Worm (Caenorhabditis elegans) whole organism, L4/young adult: ENCODE measurements around the gene ZK84.5.
"Not testable (repeated sequence)": the region's sequence is repeated elsewhere in the genome, so short reads cannot be mapped to it uniquely, and the experiment has no call there.

Experiments
- W03F9.2 ChIP-seq: fragments of 150-350 bp; optimal IDR thresholded peaks from 2 replicates; lab custom pipeline; 2014; ENCODE audit warnings: missing biosample characterization, missing genetic modification characterization
- dao-5 ChIP-seq: sonication (generic microtip); optimal IDR thresholded peaks from 2 replicates; lab custom pipeline; 2016; ENCODE audit warnings: missing genotype, missing genetic modification characterization, moderate library complexity, missing compliant biosample characterization
- him-1 ChIP-seq: sonication (generic microtip); optimal IDR thresholded peaks from 2 replicates; lab custom pipeline; 2016; ENCODE audit warnings: missing genotype, missing genetic modification reagents, missing genetic modification characterization, missing compliant biosample characterization

Gene ZK84.5

ce11 chrII:6024879-6025278, 8.6 kb upstream of the ZK84.5 start, which contains the start of gene R12C12.9:
Gene R12C12.9, minus strand, starts transcription at chrII:6024979.
- TF ChIP-seq him-1 (tag; lab: Kevin White, UChicago) (no peak), W03F9.2 (tag; lab: Kevin White, UChicago) (no peak), dao-5 (tag; lab: Kevin White, UChicago) (no peak)

- TF ChIP-seq W03F9.2 (tag; lab: Kevin White, UChicago) (no peak), him-1 (tag; lab: Kevin White, UChicago) (no peak), dao-5 (tag; lab: Kevin White, UChicago) (no peak)
Measured at ce11 chrII:6022596-6022995, 6.3 kb upstream of the ZK84.5 start.

- TF ChIP-seq dao-5 (tag; lab: Kevin White, UChicago), result no peak
- no peak for TF ChIP-seq W03F9.2 (tag; lab: Kevin White, UChicago)
Measured at ce11 chrII:6020353-6020752, 4.0 kb upstream of the ZK84.5 start, which contains the start of gene ZK84.1. Gene ZK84.1, plus strand, starts transcription at chrII:6020653.

- TF ChIP-seq dao-5, him-1, W03F9.2 (tag; lab: Kevin White, UChicago): not testable (repeated sequence)
Measured at ce11 chrII:6014057-6014456, 2.3 kb downstream of the ZK84.5 start, which contains the start of gene ZK84.2. Gene ZK84.2, plus strand, starts transcription at chrII:6014357.

- TF ChIP-seq him-1 (tag; lab: Kevin White, UChicago) (no peak), dao-5 (tag; lab: Kevin White, UChicago) (no peak), W03F9.2 (tag; lab: Kevin White, UChicago) (no peak)
Measured at ce11 chrII:6010544-6010943, 5.8 kb downstream of the ZK84.5 start, which contains the start of gene ins-20. Gene ins-20, plus strand, starts transcription at chrII:6010844.

- TF ChIP-seq dao-5, W03F9.2, him-1 (tag; lab: Kevin White, UChicago): not testable (repeated sequence)
Measured at ce11 chrII:6008887-6009286, 7.4 kb downstream of the ZK84.5 start, which contains the start of gene ZK84.4. Gene ZK84.4, minus strand, starts transcription at chrII:6008987.

- TF ChIP-seq him-1 (tag; lab: Kevin White, UChicago) (no peak), W03F9.2 (tag; lab: Kevin White, UChicago) (no peak), dao-5 (tag; lab: Kevin White, UChicago) (no peak)
Measured at ce11 chrII:6001004-6001403, 15.3 kb downstream of the ZK84.5 start.

ce11 chrII:6000136-6000535, 16.2 kb downstream of the ZK84.5 start, which contains the start of gene ins-6:
Gene ins-6, plus strand, starts transcription at chrII:6000436.
- TF ChIP-seq him-1 (tag; lab: Kevin White, UChicago), result no peak
- TF ChIP-seq W03F9.2 (tag; lab: Kevin White, UChicago), result no peak
- TF ChIP-seq dao-5 (tag; lab: Kevin White, UChicago), result no peak

ce11 chrII:5997257-5997656, 19.1 kb downstream of the ZK84.5 start, which contains the start of gene ins-5:
Gene ins-5, plus strand, starts transcription at chrII:5997557.
- TF ChIP-seq W03F9.2 (tag; lab: Kevin White, UChicago) (no peak), him-1 (tag; lab: Kevin White, UChicago) (no peak), dao-5 (tag; lab: Kevin White, UChicago) (no peak)

- TF ChIP-seq W03F9.2 (tag; lab: Kevin White, UChicago), result no peak
- no peak for TF ChIP-seq dao-5 (tag; lab: Kevin White, UChicago)
- TF ChIP-seq him-1 (tag; lab: Kevin White, UChicago), result no peak
Measured at ce11 chrII:5996066-5996465, 20.2 kb downstream of the ZK84.5 start, which contains the start of gene ins-4. Gene ins-4, plus strand, starts transcription at chrII:5996366.

ce11 chrII:5990668-5991067, 25.6 kb downstream of the ZK84.5 start, which contains the start of gene ins-3:
Gene ins-3, minus strand, starts transcription at chrII:5990768.
- no peak for TF ChIP-seq W03F9.2 (tag; lab: Kevin White, UChicago)
- TF ChIP-seq dao-5 (tag; lab: Kevin White, UChicago), result no peak
- no peak for TF ChIP-seq him-1 (tag; lab: Kevin White, UChicago)

- no peak for TF ChIP-seq dao-5 (tag; lab: Kevin White, UChicago)
- no peak for TF ChIP-seq W03F9.2 (tag; lab: Kevin White, UChicago)
- TF ChIP-seq him-1 (tag; lab: Kevin White, UChicago), result no peak
Measured at ce11 chrII:5988224-5988623, 28.1 kb downstream of the ZK84.5 start, which contains the start of gene ins-2. Gene ins-2, plus strand, starts transcription at chrII:5988524.

ce11 chrII:5974878-5975277, 41.4 kb downstream of the ZK84.5 start, which contains the start of gene B0034.5:
Gene B0034.5, minus strand, starts transcription at chrII:5974978.
- TF ChIP-seq him-1 (tag; lab: Kevin White, UChicago), result no peak
- TF ChIP-seq dao-5 (tag; lab: Kevin White, UChicago), result no peak
- TF ChIP-seq W03F9.2 (tag; lab: Kevin White, UChicago), result no peak

ce11 chrII:5969303-5969702, 47.0 kb downstream of the ZK84.5 start, which contains the start of gene B0034.4:
Gene B0034.4, minus strand, starts transcription at chrII:5969531.
- TF ChIP-seq him-1 (tag; lab: Kevin White, UChicago) (no peak), W03F9.2 (tag; lab: Kevin White, UChicago) (no peak), dao-5 (tag; lab: Kevin White, UChicago) (no peak)
